Fruit fly (Drosophila melanogaster): ENCODE measurements around the gene elm.

dm6 chr3R:5660198-5660893, 5.7 kb upstream of the elm start, which contains the start of gene Wdr33:
- TF ChIP-seq CG8478 (optimal IDR thresholded peaks at IDR 0.05) (no peak), CTCF (optimal IDR thresholded peaks at IDR 0.05) (no peak)
